Worm (Caenorhabditis elegans) whole organism, young adult: ENCODE data around the gene Y73C8C.4.

Experiments
- C17E4.6 ChIP-seq: fragments of 200-800 bp; sonication (Bioruptor generic); IDR thresholded peaks from 2 replicates; pipeline ENCODE4 v1.3.6; 2022; ENCODE audit warnings: missing genetic modification reagents, missing genetic modification characterization, missing compliant biosample characterization
- F10E7.11 ChIP-seq: sonication (generic microtip); optimal IDR thresholded peaks from 2 replicates; lab custom pipeline; 2017; ENCODE audit warnings: mild to moderate bottlenecking, missing genetic modification characterization, moderate library complexity, missing compliant biosample characterization
- F23B12.7 ChIP-seq: sonication (generic microtip); optimal IDR thresholded peaks from 2 replicates; lab custom pipeline; 2017; ENCODE audit warnings: missing genetic modification characterization, mild to moderate bottlenecking, missing compliant biosample characterization, antibody characterized with exemption, moderate library complexity; ENCODE audit not compliant: insufficient read depth
- F55B11.4 ChIP-seq: sonication (generic microtip); optimal IDR thresholded peaks from 2 replicates; lab custom pipeline; 2016; ENCODE audit warnings: missing compliant biosample characterization, missing genetic modification characterization, borderline replicate concordance; ENCODE audit not compliant: insufficient read depth
- F57A8.1 ChIP-seq: fragments of 200-800 bp; sonication (Bioruptor generic); optimal IDR thresholded peaks from 2 replicates; lab custom pipeline; 2018; ENCODE audit warnings: mild to moderate bottlenecking, missing genetic modification characterization, moderate library complexity, missing compliant biosample characterization
- K12H6.12 ChIP-seq: fragments of 200-800 bp; sonication (Bioruptor generic); optimal IDR thresholded peaks from 2 replicates; lab custom pipeline; 2018; ENCODE audit warnings: mild to moderate bottlenecking, missing genetic modification characterization, missing compliant biosample characterization
- Y79H2A.3 ChIP-seq: fragments of 200-800 bp; sonication (Bioruptor generic); conservative IDR thresholded peaks from 2 replicates; pipeline ENCODE4 v1.3.6; 2022; ENCODE audit warnings: missing genetic modification reagents, missing genetic modification characterization, missing compliant biosample characterization
- athp-1 ChIP-seq: sonication (generic microtip); optimal IDR thresholded peaks from 2 replicates; lab custom pipeline; 2017; ENCODE audit warnings: mild to moderate bottlenecking, missing genetic modification characterization, missing compliant biosample characterization
- bed-1 ChIP-seq: fragments of 200-800 bp; sonication (Bioruptor generic); IDR thresholded peaks from 2 replicates; pipeline ENCODE4 v1.3.6; 2022; ENCODE audit warnings: missing genetic modification reagents, missing genetic modification characterization, missing compliant biosample characterization
- ccch-3 ChIP-seq: fragments of 200-800 bp; sonication (Bioruptor generic); optimal IDR thresholded peaks from 2 replicates; lab custom pipeline; 2018; ENCODE audit warnings: mild to moderate bottlenecking, missing genetic modification characterization, missing compliant biosample characterization
- ceh-58 ChIP-seq: fragments of 200-800 bp; sonication (Bioruptor generic); IDR thresholded peaks from 2 replicates; pipeline ENCODE4 v1.3.6; 2022; ENCODE audit warnings: missing genetic modification characterization, missing compliant biosample characterization
- chd-7 ChIP-seq: sonication (generic microtip); optimal IDR thresholded peaks from 2 replicates; lab custom pipeline; 2016; ENCODE audit warnings: mild to moderate bottlenecking, missing genetic modification characterization, moderate library complexity, missing compliant biosample characterization
- die-1 ChIP-seq: sonication (generic microtip); optimal IDR thresholded peaks from 2 replicates; lab custom pipeline; 2016; ENCODE audit warnings: missing genotype, mild to moderate bottlenecking, missing genetic modification characterization, missing compliant biosample characterization
- dpff-1 ChIP-seq: sonication (generic microtip); optimal IDR thresholded peaks from 2 replicates; lab custom pipeline; 2017; ENCODE audit warnings: mild to moderate bottlenecking, missing genetic modification characterization, missing compliant biosample characterization
- efl-1 ChIP-seq: fragments of 150-350 bp; optimal IDR thresholded peaks from 2 replicates; lab custom pipeline; 2014; ENCODE audit warnings: missing biosample characterization, missing genetic modification reagents, missing genetic modification characterization
- him-1 ChIP-seq: sonication (generic microtip); optimal IDR thresholded peaks from 2 replicates; lab custom pipeline; 2016; ENCODE audit warnings: missing genotype, missing genetic modification reagents, missing genetic modification characterization, missing compliant biosample characterization
- hlh-12 ChIP-seq: sonication (generic microtip); optimal IDR thresholded peaks from 2 replicates; lab custom pipeline; 2016; ENCODE audit warnings: missing genetic modification characterization, missing compliant biosample characterization
- hlh-26 ChIP-seq: fragments of 200-800 bp; sonication (Bioruptor generic); conservative IDR thresholded peaks from 2 replicates; pipeline ENCODE4 v1.3.6; 2022; ENCODE audit warnings: missing genetic modification reagents, missing genetic modification characterization, missing compliant biosample characterization
- lsy-27 ChIP-seq: sonication (generic microtip); optimal IDR thresholded peaks from 2 replicates; lab custom pipeline; 2017; ENCODE audit warnings: missing genetic modification characterization, mild to moderate bottlenecking, missing compliant biosample characterization, antibody characterized with exemption, missing genotype, borderline replicate concordance; ENCODE audit not compliant: insufficient read depth
- madf-8 ChIP-seq: fragments of 200-800 bp; sonication (Bioruptor generic); conservative IDR thresholded peaks from 2 replicates; pipeline ENCODE4 v1.3.6; 2022; ENCODE audit warnings: missing genetic modification reagents, missing genetic modification characterization, missing compliant biosample characterization
- mes-4 ChIP-seq: sonication (generic microtip); optimal IDR thresholded peaks from 2 replicates; lab custom pipeline; 2016; ENCODE audit warnings: missing genotype, missing genetic modification characterization, missing compliant biosample characterization
- nhr-90 ChIP-seq: sonication (generic microtip); optimal IDR thresholded peaks from 2 replicates; lab custom pipeline; 2016; ENCODE audit warnings: missing genotype, mild to moderate bottlenecking, missing genetic modification characterization, missing compliant biosample characterization
- pbrm-1 ChIP-seq: fragments of 200-800 bp; sonication (Bioruptor generic); IDR thresholded peaks from 2 replicates; pipeline ENCODE4 v1.3.6; 2022; ENCODE audit warnings: missing genetic modification reagents, missing genetic modification characterization, missing compliant biosample characterization
- rec-8 ChIP-seq, 2 experiments: sonication (generic microtip); optimal IDR thresholded peaks; 2 replicates each; lab custom pipeline; 2016; ENCODE audit warnings: mild to moderate bottlenecking in 2 of 2, missing genetic modification characterization in 2 of 2, missing genetic modification reagents in 2 of 2, missing genotype in 2 of 2, missing biosample characterization in 1 of 2, missing compliant biosample characterization in 1 of 2, moderate library complexity in 1 of 2
- tbp1 ChIP-seq: fragments of 200-800 bp; sonication (Bioruptor generic); optimal IDR thresholded peaks from 2 replicates; lab custom pipeline; 2018; ENCODE audit warnings: mild to moderate bottlenecking, missing genetic modification characterization, missing compliant biosample characterization
- tlf-1 ChIP-seq: fragments of 200-800 bp; sonication (Bioruptor generic); optimal IDR thresholded peaks from 2 replicates; lab custom pipeline; 2018; ENCODE audit warnings: mild to moderate bottlenecking, missing genetic modification characterization, missing compliant biosample characterization
- unc-130 ChIP-seq: sonication (generic microtip); optimal IDR thresholded peaks from 2 replicates; lab custom pipeline; 2016; ENCODE audit warnings: missing genetic modification reagents, missing genetic modification characterization, missing compliant biosample characterization
- unc-62 ChIP-seq: fragments of 150-350 bp; optimal IDR thresholded peaks from 2 replicates; lab custom pipeline; 2014; ENCODE audit warnings: missing biosample characterization, missing genetic modification reagents, missing genetic modification characterization
- zfh-2 ChIP-seq: fragments of 200-800 bp; sonication (Bioruptor generic); conservative IDR thresholded peaks from 2 replicates; pipeline ENCODE4 v1.3.6; 2022; ENCODE audit warnings: missing genetic modification reagents, missing genetic modification characterization, missing compliant biosample characterization
- ztf-22 ChIP-seq: fragments of 200-800 bp; sonication (Bioruptor generic); optimal IDR thresholded peaks from 2 replicates; lab custom pipeline; 2018; ENCODE audit warnings: mild to moderate bottlenecking, missing genetic modification characterization, moderate library complexity, missing compliant biosample characterization
- ztf-25 ChIP-seq: fragments of 200-800 bp; sonication (Bioruptor generic); IDR thresholded peaks from 2 replicates; pipeline ENCODE4 v1.3.6; 2022; ENCODE audit warnings: missing genetic modification reagents, missing genetic modification characterization, missing compliant biosample characterization
- ztf-26 ChIP-seq: sonication (generic microtip); optimal IDR thresholded peaks from 2 replicates; lab custom pipeline; 2017; ENCODE audit warnings: missing genetic modification characterization, missing compliant biosample characterization

Gene Y73C8C.4

ce11 chrV:3088768-3089167, 13.2 kb downstream of the Y73C8C.4 start, which contains the start of gene acs-21 (continued):
- no peak for TF ChIP-seq F23B12.7 (tag; lab: Kevin White, UChicago)

ce11 chrV:3086260-3086659, 15.7 kb downstream of the Y73C8C.4 start, which contains the start of gene srt-8:
TSS of gene srt-8 (plus strand) at chrV:3086560.
- TF ChIP-seq ccch-3, result no peak

ce11 chrV:3081471-3081870, 20.5 kb downstream of the Y73C8C.4 start, which contains the start of gene srt-7:
TSS of gene srt-7 (plus strand) at chrV:3081771.
- TF ChIP-seq ztf-25 (no peak), hlh-26 (GFP tag; lab: Robert Waterston, UW) (no peak), him-1 (no peak), C17E4.6 (GFP tag; lab: Robert Waterston, UW) (no peak), pbrm-1 (GFP tag; lab: Robert Waterston, UW) (no peak), dpff-1 (tag; lab: Kevin White, UChicago) (no peak), ceh-58 (GFP tag; lab: Robert Waterston, UW) (no peak), unc-130 (GFP tag; lab: Kevin White, UChicago) (no peak), rec-8 (tag; optimal IDR thresholded peaks at IDR 0.05; lab: Kevin White, UChicago) (no peak), lsy-27 (tag; lab: Kevin White, UChicago) (no peak), bed-1 (GFP tag; lab: Robert Waterston, UW) (no peak)

DNA sequence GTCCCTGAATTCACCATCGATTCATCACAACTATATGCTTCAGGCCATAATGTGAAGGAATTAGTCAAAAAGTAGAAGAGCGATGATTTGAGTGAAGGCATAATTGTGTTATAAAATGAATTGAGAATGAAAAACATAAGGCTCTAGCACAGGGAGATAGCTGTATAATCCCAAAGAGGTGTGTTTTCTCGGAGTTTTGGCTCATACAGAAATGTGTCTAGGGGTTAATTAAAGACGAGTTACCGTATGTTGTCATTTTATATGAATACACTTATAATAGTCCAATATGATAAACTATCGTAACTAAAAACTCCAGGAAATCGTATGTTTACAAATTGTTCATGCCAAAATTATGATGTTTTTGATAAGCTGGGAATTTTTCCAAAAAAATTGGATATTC, 21.2 kb downstream of the Y73C8C.4 start, which contains the start of gene srt-5:
TSS of gene srt-5 (minus strand) at position 101 of the 400 bp plus-strand sequence.
- no peak for TF ChIP-seq chd-7
- TF ChIP-seq efl-1 (GFP tag; lab: Kevin White, UChicago), result no peak
- TF ChIP-seq athp-1 (tag; lab: Kevin White, UChicago), result no peak
- TF ChIP-seq F57A8.1 (GFP tag; lab: Kevin White, UChicago), result no peak

DNA sequence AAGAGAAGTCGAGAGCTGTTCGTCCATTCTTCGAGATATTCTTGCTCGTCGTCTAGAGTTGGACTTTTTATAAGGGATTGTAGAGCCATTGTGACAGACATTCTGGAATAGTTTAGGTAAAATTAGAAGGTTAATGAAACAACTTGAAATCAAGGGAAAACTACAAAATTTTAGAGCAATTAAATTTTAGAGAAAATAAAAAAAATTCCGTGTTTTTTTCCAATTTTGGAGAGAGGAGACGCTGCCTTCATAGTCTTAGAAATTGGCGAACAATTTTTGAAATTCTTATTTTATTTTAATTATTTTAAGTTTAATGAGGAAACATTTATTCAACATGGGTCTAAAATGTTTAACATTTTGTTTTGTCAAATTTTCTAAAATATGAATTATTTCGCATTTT, 30.4 kb downstream of the Y73C8C.4 start, which contains the start of gene C50H11.13:
TSS of gene C50H11.13 (minus strand) at position 101 of the 400 bp plus-strand sequence.
- TF ChIP-seq tlf-1 (no peak), efl-1 (GFP tag; lab: Kevin White, UChicago) (no peak), ztf-26 (tag; lab: Kevin White, UChicago) (no peak), Y79H2A.3 (GFP tag; lab: Robert Waterston, UW) (no peak), unc-62 (GFP tag; lab: Kevin White, UChicago) (no peak), ccch-3 (no peak), bed-1 (GFP tag; lab: Robert Waterston, UW) (no peak), nhr-90 (tag; lab: Kevin White, UChicago) (no peak), K12H6.12 (tag; lab: Kevin White, UChicago) (no peak), F55B11.4 (tag; lab: Kevin White, UChicago) (no peak), tbp1 (no peak), zfh-2 (GFP tag; lab: Robert Waterston, UW) (no peak), hlh-12 (tag; lab: Kevin White, UChicago) (no peak), ztf-22 (no peak), mes-4 (no peak), die-1 (tag; lab: Kevin White, UChicago) (no peak), F10E7.11 (tag; lab: Kevin White, UChicago) (no peak), madf-8 (GFP tag; lab: Robert Waterston, UW) (no peak)
- TF ChIP-seq, all 124 proteins: peak for 0
